Worm (Caenorhabditis elegans) whole organism, L4/young adult: ENCODE measurements around the gene nspe-6.

Source experiments
- W03F9.2 ChIP-seq: fragments of 150-350 bp; optimal IDR thresholded peaks from 2 replicates; lab custom pipeline; 2014; ENCODE audit warnings: missing biosample characterization, missing genetic modification characterization
- dao-5 ChIP-seq: sonication (generic microtip); optimal IDR thresholded peaks from 2 replicates; lab custom pipeline; 2016; ENCODE audit warnings: missing genotype, missing genetic modification characterization, moderate library complexity, missing compliant biosample characterization
- him-1 ChIP-seq: sonication (generic microtip); optimal IDR thresholded peaks from 2 replicates; lab custom pipeline; 2016; ENCODE audit warnings: missing genotype, missing genetic modification reagents, missing genetic modification characterization, missing compliant biosample characterization

DNA sequence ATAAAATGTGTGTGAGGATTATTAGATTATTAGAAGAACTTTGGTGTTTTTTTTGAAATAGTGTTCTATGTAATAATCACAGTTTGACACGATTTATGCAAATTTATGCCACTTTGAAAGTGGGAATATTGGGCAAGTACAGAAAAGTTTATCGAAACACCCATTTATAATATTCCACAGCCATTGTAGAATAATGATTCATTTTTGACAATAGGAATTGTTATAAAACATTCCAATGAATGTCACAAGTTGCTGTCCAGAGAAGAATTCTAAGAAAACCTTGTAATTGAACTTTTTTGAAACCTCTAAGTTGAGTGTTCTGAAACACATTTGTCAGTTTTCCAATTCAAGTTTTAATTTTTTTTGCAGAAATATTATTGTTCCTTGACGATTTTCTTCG lies 3.8 kb downstream of the nspe-6 start, which contains the start of gene nspe-4:
- TF ChIP-seq him-1 (tag; lab: Kevin White, UChicago) (no peak), dao-5 (no peak), W03F9.2 (tag; lab: Kevin White, UChicago) (no peak)
